Worm (Caenorhabditis elegans) whole organism, L3 larva: ENCODE results near the gene bgal-2.

Experiments used
- aly-2 ChIP-seq: fragments of 150-350 bp; optimal IDR thresholded peaks from 2 replicates; lab custom pipeline; 2014; ENCODE audit warnings: missing biosample characterization, missing genetic modification characterization
- egl-27 ChIP-seq: sonication (generic microtip); optimal IDR thresholded peaks from 4 replicates; lab custom pipeline; 2017; ENCODE audit warnings: missing biosample characterization, missing genetic modification reagents, missing genetic modification characterization
- egl-5 ChIP-seq: fragments of 150-350 bp; optimal IDR thresholded peaks from 2 replicates; lab custom pipeline; 2017; ENCODE audit warnings: missing biosample characterization, missing genetic modification reagents, missing genetic modification characterization, inconsistent platforms
- elt-2 ChIP-seq: sonication (generic microtip); optimal IDR thresholded peaks from 2 replicates; lab custom pipeline; 2016; ENCODE audit warnings: missing genetic modification reagents, mild to moderate bottlenecking, missing genetic modification characterization, missing compliant biosample characterization
- elt-3 ChIP-seq, 3 experiments: fragments of 150-350 bp in 1 of 3; sonication (generic microtip) in 2 of 3; optimal IDR thresholded peaks; 2 replicates in 2 of 3; 4 replicates in 1 of 3; lab custom pipeline; 2014 to 2017; ENCODE audit warnings: missing biosample characterization in 3 of 3, missing genetic modification characterization in 3 of 3
- mdl-1 ChIP-seq: fragments of 150-350 bp; optimal IDR thresholded peaks from 2 replicates; lab custom pipeline; 2014; ENCODE audit warnings: missing biosample characterization, missing genetic modification characterization
- mml-1 ChIP-seq: fragments of 150-350 bp; sonication (generic microtip); optimal IDR thresholded peaks from 3 replicates; lab custom pipeline; 2014; ENCODE audit warnings: missing biosample characterization, missing genetic modification characterization
- nhr-12 ChIP-seq: fragments of 150-350 bp; optimal IDR thresholded peaks from 2 replicates; lab custom pipeline; 2014; ENCODE audit warnings: missing biosample characterization, missing genetic modification characterization
- nhr-23 ChIP-seq: fragments of 150-350 bp; optimal IDR thresholded peaks from 2 replicates; lab custom pipeline; 2014; ENCODE audit warnings: missing biosample characterization, missing genetic modification reagents, missing genetic modification characterization
- nhr-237 ChIP-seq: fragments of 150-350 bp; optimal IDR thresholded peaks from 2 replicates; lab custom pipeline; 2014; ENCODE audit warnings: missing biosample characterization, missing genetic modification characterization
- nhr-25 ChIP-seq: sonication (generic microtip); optimal IDR thresholded peaks from 2 replicates; lab custom pipeline; 2017; ENCODE audit warnings: missing biosample characterization, missing genetic modification characterization
- unc-39 ChIP-seq: sonication (generic microtip); optimal IDR thresholded peaks from 4 replicates; lab custom pipeline; 2017; ENCODE audit warnings: missing biosample characterization, missing genetic modification characterization

DNA sequence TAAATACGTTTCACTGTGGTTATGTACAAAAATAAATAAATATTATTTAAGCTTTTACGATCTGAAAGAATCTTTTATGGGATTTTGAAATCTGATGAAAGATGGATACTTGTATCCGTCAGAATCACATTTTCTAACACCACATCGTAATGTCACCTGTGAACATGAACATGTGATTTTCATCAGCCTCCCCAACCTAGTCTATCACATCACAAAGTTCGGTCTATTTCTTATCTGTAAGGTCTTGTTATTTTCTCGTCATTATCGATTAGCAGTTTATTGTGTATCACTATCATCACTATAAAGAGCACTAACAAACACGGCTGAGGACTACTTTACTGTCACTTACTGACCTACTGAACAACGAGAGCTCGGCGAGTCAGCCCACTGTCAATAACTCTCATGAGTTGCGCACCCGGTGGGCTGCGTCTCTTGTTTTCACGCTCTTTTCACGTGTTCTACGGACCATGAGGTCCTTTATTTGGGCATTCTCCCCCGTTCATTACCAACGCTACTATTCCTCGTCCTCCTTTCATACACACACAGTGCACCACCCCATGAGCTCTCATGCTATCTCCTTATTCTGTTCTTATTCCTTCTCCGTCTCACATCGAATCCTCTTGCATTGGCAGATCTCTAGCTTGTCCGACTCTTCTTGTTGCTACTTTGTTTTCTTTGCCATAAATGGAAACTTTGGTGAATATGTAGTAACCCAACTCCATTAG is 23.1 kb downstream of the bgal-2 start:
- TF ChIP-seq nhr-237 (tag; lab: Kevin White, UChicago) (no peak), aly-2 (no peak), egl-27 (tag; lab: Kevin White, UChicago) (no peak), mdl-1 (tag; lab: Kevin White, UChicago) (no peak), unc-39 (tag; lab: Kevin White, UChicago) (no peak), elt-3 (tag; optimal IDR thresholded peaks at IDR 0.05; lab: Kevin White, UChicago) (no peak), egl-5 (tag; lab: Kevin White, UChicago) (no peak), mml-1 (peak; percentile 49), elt-2 (tag; lab: Kevin White, UChicago) (peak; percentile 68), nhr-12 (tag; lab: Kevin White, UChicago) (no peak), nhr-23 (tag; lab: Kevin White, UChicago) (no peak), nhr-25 (tag; lab: Kevin White, UChicago) (no peak)
